Fruit fly (Drosophila melanogaster) whole organism, pupa: ENCODE data around the gene Mink.
A peak's percentile ranks its signal among the peaks of the same experiment; 100 is the strongest.

Experiments
- CG10348 ChIP-seq: fragments of 200-800 bp; sonication (Bioruptor generic); IDR thresholded peaks from 2 replicates; pipeline ENCODE4 v1.3.6; 2022; ENCODE audit warnings: missing biosample characterization, missing genetic modification characterization
- CG12605 ChIP-seq: fragments of 200-800 bp; sonication (Bioruptor generic); IDR thresholded peaks from 2 replicates; pipeline ENCODE4 v1.3.6; 2022; ENCODE audit warnings: missing biosample characterization, missing genetic modification characterization
- CG13204 ChIP-seq: fragments of 200-800 bp; sonication (Bioruptor generic); optimal IDR thresholded peaks from 2 replicates; lab custom pipeline; 2018; ENCODE audit warnings: missing biosample characterization, mild to moderate bottlenecking, missing genetic modification characterization, moderate library complexity
- CG14655 ChIP-seq: fragments of 200-800 bp; sonication (Bioruptor generic); optimal IDR thresholded peaks from 3 replicates; lab custom pipeline; 2017; ENCODE audit warnings: mild to moderate bottlenecking, missing biosample characterization, missing genetic modification reagents, missing genetic modification characterization
- CG15710 ChIP-seq: fragments of 200-800 bp; sonication (Bioruptor generic); optimal IDR thresholded peaks from 2 replicates; lab custom pipeline; 2018; ENCODE audit warnings: missing biosample characterization, mild to moderate bottlenecking, missing genetic modification characterization, moderate library complexity
- CG17806 ChIP-seq: fragments of 200-800 bp; sonication (Bioruptor generic); optimal IDR thresholded peaks from 2 replicates; lab custom pipeline; 2018; ENCODE audit warnings: missing biosample characterization, mild to moderate bottlenecking, missing genetic modification characterization, moderate library complexity
- CG32121 ChIP-seq: fragments of 200-800 bp; sonication (Bioruptor generic); IDR thresholded peaks from 2 replicates; pipeline ENCODE4 v1.3.6; 2022; ENCODE audit warnings: missing biosample characterization, missing genetic modification characterization
- CG34367 ChIP-seq: fragments of 200-800 bp; sonication (Bioruptor generic); optimal IDR thresholded peaks from 2 replicates; lab custom pipeline; 2018; ENCODE audit warnings: missing biosample characterization, mild to moderate bottlenecking, missing genetic modification characterization
- CG4496 ChIP-seq: fragments of 200-800 bp; sonication (Bioruptor generic); IDR thresholded peaks from 3 replicates; pipeline ENCODE4 v1.3.6; 2022; ENCODE audit warnings: missing biosample characterization, missing genetic modification characterization
- CG8159 ChIP-seq: fragments of 200-800 bp; sonication (Bioruptor generic); optimal IDR thresholded peaks from 3 replicates; lab custom pipeline; 2018; ENCODE audit warnings: missing biosample characterization, mild to moderate bottlenecking, missing genetic modification characterization, moderate library complexity
- CG8301 ChIP-seq: fragments of 200-800 bp; sonication (Bioruptor generic); optimal IDR thresholded peaks from 2 replicates; lab custom pipeline; 2018; ENCODE audit warnings: missing biosample characterization, mild to moderate bottlenecking, missing genetic modification characterization
- CG9948 ChIP-seq: fragments of 200-800 bp; sonication (Bioruptor generic); optimal IDR thresholded peaks from 2 replicates; lab custom pipeline; 2018; ENCODE audit warnings: missing biosample characterization, mild to moderate bottlenecking, missing genetic modification characterization, moderate library complexity
- D1 ChIP-seq: fragments of 200-800 bp; sonication (Bioruptor generic); optimal IDR thresholded peaks from 2 replicates; lab custom pipeline; 2018; ENCODE audit warnings: missing biosample characterization, mild to moderate bottlenecking, missing genetic modification characterization, moderate library complexity
- EcR ChIP-seq: fragments of 200-800 bp; sonication (Bioruptor generic); optimal IDR thresholded peaks from 3 replicates; lab custom pipeline; 2019; ENCODE audit warnings: missing biosample characterization, missing genetic modification characterization, mild to moderate bottlenecking, moderate library complexity, missing genetic modification reagents
- Ets98B ChIP-seq: fragments of 200-800 bp; sonication (Bioruptor generic); IDR thresholded peaks from 2 replicates; pipeline ENCODE4 v1.3.6; 2022; ENCODE audit warnings: missing biosample characterization, missing genetic modification characterization
- Pif1A ChIP-seq: fragments of 200-800 bp; sonication (Bioruptor generic); optimal IDR thresholded peaks from 3 replicates; lab custom pipeline; 2016; ENCODE audit warnings: missing biosample characterization, missing genetic modification characterization
- Pif1B ChIP-seq: fragments of 200-800 bp; sonication (Bioruptor generic); optimal IDR thresholded peaks from 3 replicates; lab custom pipeline; 2016; ENCODE audit warnings: missing biosample characterization, missing genetic modification characterization
- Snoo ChIP-seq: fragments of 200-800 bp; sonication (Bioruptor generic); optimal IDR thresholded peaks from 3 replicates; lab custom pipeline; 2017; ENCODE audit warnings: missing biosample characterization, mild to moderate bottlenecking, missing genetic modification characterization, inconsistent platforms
- fd96Ca ChIP-seq: fragments of 200-800 bp; sonication (Bioruptor generic); IDR thresholded peaks from 3 replicates; pipeline ENCODE4 v1.3.6; 2022; ENCODE audit warnings: missing biosample characterization, missing genetic modification characterization
- gl ChIP-seq: fragments of 200-800 bp; sonication (Bioruptor generic); optimal IDR thresholded peaks from 2 replicates; lab custom pipeline; 2018; ENCODE audit warnings: missing biosample characterization, mild to moderate bottlenecking, missing genetic modification characterization
- rn ChIP-seq: fragments of 200-800 bp; sonication (Bioruptor generic); IDR thresholded peaks from 2 replicates; pipeline ENCODE4 v1.3.6; 2022; ENCODE audit warnings: missing biosample characterization, missing genetic modification characterization

Mink gene

dm6 chr3R:24962470-24962869 is 40.2 kb downstream of the Mink start:
- TF ChIP-seq fd96Ca (GFP tag; lab: Robert Waterston, UW) (no peak), Snoo (peak; percentile 34), CG13204 (GFP tag; lab: Kevin White, UChicago) (no peak), Pif1A (GFP tag; lab: Kevin White, UChicago) (no peak), CG15710 (tag; lab: Kevin White, UChicago) (no peak), CG17806 (tag; lab: Kevin White, UChicago) (peak; percentile 1), Ets98B (GFP tag; lab: Robert Waterston, UW) (no peak)

DNA sequence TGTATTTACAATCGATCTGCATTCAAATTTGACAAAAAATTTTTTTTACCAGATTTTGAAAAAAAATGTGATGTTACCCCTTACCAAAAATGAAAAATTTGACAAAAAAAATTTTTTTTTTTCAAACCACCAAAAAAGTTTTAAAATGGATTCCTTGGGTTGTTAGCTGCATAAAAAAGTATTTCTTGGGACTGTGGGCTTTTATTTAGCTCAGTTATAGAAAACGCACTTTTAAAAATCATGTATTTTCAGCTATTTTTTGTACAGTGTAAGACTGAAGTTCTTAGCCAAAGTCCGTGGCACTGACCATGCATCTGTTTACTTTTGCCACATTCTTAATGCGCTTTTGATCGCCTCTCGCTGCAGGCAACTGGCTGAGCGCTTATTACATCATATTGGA is 43.1 kb downstream of the Mink start:
- TF ChIP-seq CG14655 (GFP tag; lab: Kevin White, UChicago) = peak; percentile 47
- TF ChIP-seq CG17806 (tag; lab: Kevin White, UChicago) = no peak
- peak; percentile 30 for TF ChIP-seq CG8301 (tag; lab: Kevin White, UChicago)
- TF ChIP-seq CG8159 = peak; percentile 6
- TF ChIP-seq CG9948 (tag; lab: Kevin White, UChicago) = peak; percentile 39

DNA sequence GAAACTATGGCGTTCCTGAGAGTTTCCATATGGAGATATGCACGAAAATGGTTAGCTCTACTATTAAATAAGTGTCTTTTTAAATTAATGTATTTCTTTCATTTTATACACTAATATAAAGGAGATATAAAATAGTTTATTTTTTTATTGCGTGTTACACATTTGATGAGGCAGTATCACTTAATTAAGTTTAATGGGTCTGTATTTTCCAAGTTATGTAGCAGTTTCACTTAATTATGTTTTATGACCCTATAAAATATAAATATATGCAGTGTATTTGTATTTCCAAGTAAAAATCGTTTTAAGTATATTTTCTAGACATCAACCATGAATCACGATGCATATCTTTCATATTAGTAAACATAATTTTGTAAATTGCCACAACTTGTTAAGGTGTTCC is 44.3 kb downstream of the Mink start:
- TF ChIP-seq Pif1A (GFP tag; lab: Kevin White, UChicago) (no peak), Pif1B (GFP tag; lab: Kevin White, UChicago) (no peak), CG14655 (GFP tag; lab: Kevin White, UChicago) (peak; percentile 56), CG12605 (GFP tag; lab: Robert Waterston, UW) (no peak), gl (no peak), CG8159 (no peak), CG32121 (GFP tag; lab: Robert Waterston, UW) (no peak), CG15710 (tag; lab: Kevin White, UChicago) (no peak), CG4496 (GFP tag; lab: Robert Waterston, UW) (no peak), Snoo (no peak), CG17806 (tag; lab: Kevin White, UChicago) (no peak), CG10348 (GFP tag; lab: Robert Waterston, UW) (no peak), D1 (tag; lab: Kevin White, UChicago) (no peak), EcR (GFP tag; lab: Kevin White, UChicago) (no peak), CG8301 (tag; lab: Kevin White, UChicago) (peak; percentile 18), Ets98B (GFP tag; lab: Robert Waterston, UW) (no peak), CG13204 (GFP tag; lab: Kevin White, UChicago) (no peak)
- TF ChIP-seq, all 21 proteins: peak for 2

dm6 chr3R:24968015-24968414 is 45.7 kb downstream of the Mink start:
- TF ChIP-seq rn (GFP tag; lab: Robert Waterston, UW) = no peak
- no peak for TF ChIP-seq CG8301 (tag; lab: Kevin White, UChicago)
- TF ChIP-seq CG17806 (tag; lab: Kevin White, UChicago) = no peak
- TF ChIP-seq CG4496 (GFP tag; lab: Robert Waterston, UW) = no peak
- no peak for TF ChIP-seq D1 (tag; lab: Kevin White, UChicago)
- TF ChIP-seq CG15710 (tag; lab: Kevin White, UChicago) = no peak
- TF ChIP-seq fd96Ca (GFP tag; lab: Robert Waterston, UW) = no peak

DNA sequence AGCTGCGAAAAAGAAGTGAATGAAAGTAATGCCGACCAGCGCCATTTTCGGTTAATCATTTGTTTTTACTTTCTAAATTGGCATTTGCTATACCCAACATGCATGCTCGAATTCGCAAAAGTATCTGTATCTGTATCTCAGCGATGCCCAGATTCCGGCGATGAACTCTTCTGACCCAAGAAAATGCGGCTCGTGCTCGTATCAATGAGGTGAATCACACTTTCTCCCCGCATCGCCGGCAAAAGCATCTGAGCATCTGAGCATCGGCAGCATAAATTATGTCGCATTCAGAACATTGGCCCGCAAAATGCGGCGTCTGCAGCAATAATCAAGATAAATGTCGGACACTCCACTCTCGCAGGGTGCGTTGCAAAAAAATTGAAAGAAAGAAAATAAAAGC is 46.6 kb downstream of the Mink start:
- TF ChIP-seq Snoo = no peak
- TF ChIP-seq EcR (GFP tag; lab: Kevin White, UChicago) = no peak
- no peak for TF ChIP-seq CG17806 (tag; lab: Kevin White, UChicago)
- no peak for TF ChIP-seq gl
- TF ChIP-seq CG4496 (GFP tag; lab: Robert Waterston, UW) = no peak
- TF ChIP-seq CG10348 (GFP tag; lab: Robert Waterston, UW) = no peak

- TF ChIP-seq Pif1A (GFP tag; lab: Kevin White, UChicago) (peak; percentile 46), CG4496 (GFP tag; lab: Robert Waterston, UW) (no peak), CG12605 (GFP tag; lab: Robert Waterston, UW) (no peak), CG14655 (GFP tag; lab: Kevin White, UChicago) (peak; percentile 67), fd96Ca (GFP tag; lab: Robert Waterston, UW) (no peak), Ets98B (GFP tag; lab: Robert Waterston, UW) (no peak), CG9948 (tag; lab: Kevin White, UChicago) (peak; percentile 79), CG8301 (tag; lab: Kevin White, UChicago) (peak; percentile 22), Pif1B (GFP tag; lab: Kevin White, UChicago) (peak; percentile 48), EcR (GFP tag; lab: Kevin White, UChicago) (peak; percentile 6), CG17806 (tag; lab: Kevin White, UChicago) (peak; percentile 79), CG15710 (tag; lab: Kevin White, UChicago) (peak; percentile 66), D1 (tag; lab: Kevin White, UChicago) (peak; percentile 63), CG34367 (tag; lab: Kevin White, UChicago) (peak; percentile 75), Snoo (no peak), CG13204 (GFP tag; lab: Kevin White, UChicago) (no peak), CG10348 (GFP tag; lab: Robert Waterston, UW) (no peak), CG32121 (GFP tag; lab: Robert Waterston, UW) (no peak), gl (peak; percentile 1), CG8159 (peak; percentile 74), rn (GFP tag; lab: Robert Waterston, UW) (no peak)
Measured at dm6 chr3R:24970323-24971067, 48.2 kb downstream of the Mink start.
